Fruit fly (Drosophila melanogaster) Kc167 (cell line): ENCODE data around the gene Wdr33.

ENCODE experiments used
- Myc ChIP-seq: fragments of >200 bp; optimal IDR thresholded peaks from 2 replicates; lab custom pipeline; 2017; ENCODE audit warnings: missing external identifiers
- Sin3A ChIP-seq: fragments of >200 bp; optimal IDR thresholded peaks from 2 replicates; lab custom pipeline; 2018; ENCODE audit warnings: missing external identifiers
- h ChIP-seq: fragments of >200 bp; optimal IDR thresholded peaks from 3 replicates; lab custom pipeline; 2018; ENCODE audit warnings: missing external identifiers
- insv ChIP-seq: fragments of >200 bp; optimal IDR thresholded peaks from 3 replicates; lab custom pipeline; 2018; ENCODE audit warnings: missing external identifiers
- psq ChIP-seq: fragments of >200 bp; optimal IDR thresholded peaks from 2 replicates; lab custom pipeline; 2017; ENCODE audit warnings: missing external identifiers
- ttk ChIP-seq: sonication (Bioruptor generic); optimal IDR thresholded peaks from 2 replicates; lab custom pipeline; 2017; ENCODE audit warnings: missing external identifiers

Gene Wdr33

DNA sequence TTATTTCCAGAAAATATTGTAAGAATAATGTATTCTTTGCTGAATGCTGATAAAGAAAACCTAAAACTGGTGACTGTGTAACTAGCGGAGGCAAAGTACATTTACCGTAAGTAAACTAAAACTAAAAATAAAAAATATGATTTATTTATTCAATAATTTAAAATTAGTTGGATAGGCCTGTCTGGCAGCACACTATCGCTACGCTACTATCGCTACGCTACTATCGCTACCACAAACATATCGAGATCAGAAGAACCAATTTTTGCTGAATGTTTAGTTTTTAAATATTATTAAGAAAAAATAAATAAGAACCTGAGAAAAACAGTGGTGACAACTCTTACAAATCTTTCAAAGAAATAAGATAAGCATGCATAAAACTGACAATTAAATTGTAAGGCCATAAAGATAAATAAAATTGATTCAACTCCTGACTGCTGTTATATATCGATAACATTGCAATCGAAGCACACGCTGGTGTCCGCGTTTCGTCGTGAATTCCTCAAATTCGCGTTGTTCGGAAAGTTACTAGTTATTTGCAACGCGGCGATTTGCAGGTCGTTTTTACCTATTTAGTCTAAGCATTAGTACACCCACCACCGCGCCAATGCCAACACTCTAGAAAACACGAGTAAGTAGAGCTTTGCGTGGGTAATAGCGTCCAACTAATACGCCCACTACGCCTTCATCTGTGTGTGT lies at the start of gene Wdr33:
Gene Wdr33 (plus strand): TSS at position 438 of the 696 bp plus-strand sequence.
- TF ChIP-seq insv (no peak), ttk (no peak), Myc (lab: Kevin White, UChicago) (no peak), Sin3A (lab: Kevin White, UChicago) (no peak), psq (lab: Kevin White, UChicago) (no peak), h (lab: Kevin White, UChicago) (no peak)

DNA sequence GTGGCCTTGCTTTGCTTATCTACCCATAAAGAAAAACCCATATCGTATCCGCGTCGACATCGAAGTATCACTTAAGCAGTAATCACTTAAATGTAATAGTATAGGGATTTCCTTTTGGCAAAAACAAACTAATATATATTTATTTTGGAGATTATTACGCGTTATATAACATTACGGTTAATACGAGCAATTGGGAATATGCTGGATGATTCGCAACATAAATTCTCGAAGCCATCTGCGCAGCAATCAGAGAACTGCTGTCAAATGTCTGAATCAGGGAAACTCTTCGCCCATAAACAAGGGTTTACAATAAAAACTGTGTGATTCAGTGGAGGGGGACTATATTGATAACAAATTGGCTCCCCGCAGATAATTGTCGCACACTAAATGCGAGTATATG lies 49.8 kb upstream of the Wdr33 start:
- no peak for TF ChIP-seq psq (lab: Kevin White, UChicago)
- TF ChIP-seq Sin3A (lab: Kevin White, UChicago): no peak
- no peak for TF ChIP-seq Myc (lab: Kevin White, UChicago)
- TF ChIP-seq h (lab: Kevin White, UChicago): no peak
- TF ChIP-seq insv: no peak

DNA sequence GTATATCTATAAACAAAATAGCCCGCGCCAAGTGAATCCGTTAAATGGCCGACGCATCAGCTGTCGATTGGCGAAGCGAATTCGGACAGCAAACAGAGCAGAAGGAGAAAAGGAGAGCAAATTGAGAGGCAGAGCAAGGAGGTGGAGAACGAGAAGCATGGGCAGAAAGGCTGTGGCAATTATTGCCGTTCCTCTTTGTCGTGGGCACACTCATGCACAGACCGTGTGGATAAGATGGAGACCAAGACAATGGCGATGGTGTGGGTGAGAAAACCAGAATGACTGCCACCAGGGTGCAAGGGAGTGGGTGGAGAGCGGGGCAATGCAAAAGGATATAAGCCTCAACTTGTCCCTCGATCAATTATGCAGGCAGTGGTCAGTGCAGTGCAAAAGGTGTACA lies 49.3 kb upstream of the Wdr33 start:
- TF ChIP-seq Myc (lab: Kevin White, UChicago) (no peak), insv (no peak), ttk (no peak), Sin3A (lab: Kevin White, UChicago) (no peak), psq (lab: Kevin White, UChicago) (no peak), h (lab: Kevin White, UChicago) (no peak)

DNA sequence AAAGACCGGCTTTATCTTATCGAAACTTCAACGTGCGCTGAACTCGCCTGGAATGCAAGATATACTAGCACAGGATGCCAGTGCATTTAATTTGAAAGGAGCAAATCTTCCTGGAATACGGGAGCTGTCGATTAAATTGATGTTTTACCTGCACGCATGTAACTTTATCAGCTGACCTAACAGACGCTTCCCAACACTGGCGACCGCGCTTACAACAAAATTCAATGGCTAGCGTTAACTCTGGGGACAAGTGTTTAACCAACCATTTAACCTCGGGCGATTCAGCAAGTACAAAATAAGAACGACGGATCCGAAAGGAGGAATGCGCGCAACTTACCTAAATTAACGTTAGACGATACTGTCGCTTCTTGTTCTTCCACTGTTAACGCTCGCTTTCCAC lies 48.7 kb upstream of the Wdr33 start:
- TF ChIP-seq Myc (lab: Kevin White, UChicago) (no peak), psq (lab: Kevin White, UChicago) (no peak), h (lab: Kevin White, UChicago) (no peak), Sin3A (lab: Kevin White, UChicago) (no peak), insv (no peak), ttk (no peak)

DNA sequence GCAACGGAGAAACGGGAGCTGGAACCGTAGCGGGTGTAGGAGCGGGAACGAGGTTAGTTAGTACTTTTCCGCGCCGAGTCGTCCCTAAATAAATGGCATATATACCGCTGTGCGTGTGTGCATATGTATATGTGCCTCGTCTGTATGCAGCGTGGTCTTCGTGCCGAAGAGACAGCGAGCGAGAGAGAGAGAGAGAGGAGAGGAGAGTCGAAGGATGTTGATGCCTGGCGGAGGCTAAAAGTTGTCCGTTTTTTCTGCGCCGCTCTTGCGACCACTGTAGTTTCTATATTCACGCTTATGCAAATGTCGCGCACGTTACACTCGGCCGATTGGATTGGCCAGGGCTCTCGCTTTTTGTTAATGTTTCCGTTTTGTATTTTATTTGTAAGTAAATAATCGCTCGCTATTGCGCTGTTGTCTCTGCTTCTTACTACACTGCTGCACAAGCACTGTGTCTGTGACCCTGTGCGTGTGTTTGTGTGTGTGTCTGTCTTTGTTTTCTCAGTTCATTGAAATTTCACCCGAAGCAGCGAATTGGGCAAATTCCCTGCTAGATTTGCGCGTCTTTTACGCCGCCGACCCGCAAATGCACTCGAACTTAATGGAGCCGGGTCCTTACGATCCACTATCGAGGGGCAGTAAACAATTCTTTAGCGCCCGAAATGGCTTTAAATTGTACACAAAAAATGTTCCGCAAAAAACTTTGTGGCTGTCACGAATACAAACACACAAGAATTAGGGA lies 47.9 kb upstream of the Wdr33 start, which contains the start of gene Rga:
Gene Rga (minus strand): TSS at position 741 of the 742 bp plus-strand sequence.
- TF ChIP-seq Sin3A (lab: Kevin White, UChicago) (no peak), insv (no peak), psq (lab: Kevin White, UChicago) (no peak), ttk (no peak), Myc (lab: Kevin White, UChicago) (no peak), h (lab: Kevin White, UChicago) (no peak)

DNA sequence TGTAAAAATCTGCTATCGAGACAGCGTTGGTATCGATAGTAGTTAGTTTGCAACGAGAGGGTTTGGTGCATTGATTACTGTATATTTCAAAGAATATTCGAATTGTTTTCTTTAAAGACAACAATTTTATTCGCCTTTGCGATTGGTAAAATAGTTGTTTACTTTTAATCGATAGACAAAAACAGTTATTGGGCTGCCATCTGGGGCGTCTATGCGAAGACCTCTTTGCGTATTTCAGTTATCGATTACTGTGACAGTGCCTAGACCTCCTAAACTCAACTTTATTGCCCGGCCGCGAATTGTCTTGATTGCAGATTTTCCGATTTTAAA lies 47.4 kb upstream of the Wdr33 start, which contains the start of gene Atu:
Gene Atu (plus strand): TSS at position 245 of the 330 bp plus-strand sequence.
- TF ChIP-seq insv (no peak), ttk (no peak), psq (lab: Kevin White, UChicago) (no peak), Myc (lab: Kevin White, UChicago) (no peak), h (lab: Kevin White, UChicago) (no peak), Sin3A (lab: Kevin White, UChicago) (no peak)

DNA sequence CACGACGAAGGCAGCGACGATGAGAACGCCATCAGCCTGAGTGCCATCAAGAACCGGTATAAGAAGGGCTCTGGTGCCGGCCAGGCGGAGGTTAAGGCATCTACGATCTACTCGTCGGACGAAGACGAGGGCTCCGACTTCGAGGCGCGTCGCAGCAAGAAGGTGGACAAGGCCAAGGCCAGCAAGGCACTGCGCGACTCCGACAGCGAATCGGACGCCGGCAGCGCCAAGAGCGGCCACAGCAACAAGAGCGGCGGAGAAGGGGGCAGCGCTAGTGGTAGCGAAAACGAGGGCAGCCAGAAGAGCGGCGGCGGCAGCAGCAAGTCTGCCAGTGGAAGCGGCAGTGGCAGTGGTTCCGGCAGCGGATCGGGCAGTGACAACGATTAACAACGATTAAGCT lies 45.0 kb upstream of the Wdr33 start:
- TF ChIP-seq psq (lab: Kevin White, UChicago) (no peak), Myc (lab: Kevin White, UChicago) (no peak), ttk (no peak), h (lab: Kevin White, UChicago) (no peak), Sin3A (lab: Kevin White, UChicago) (no peak), insv (no peak)

DNA sequence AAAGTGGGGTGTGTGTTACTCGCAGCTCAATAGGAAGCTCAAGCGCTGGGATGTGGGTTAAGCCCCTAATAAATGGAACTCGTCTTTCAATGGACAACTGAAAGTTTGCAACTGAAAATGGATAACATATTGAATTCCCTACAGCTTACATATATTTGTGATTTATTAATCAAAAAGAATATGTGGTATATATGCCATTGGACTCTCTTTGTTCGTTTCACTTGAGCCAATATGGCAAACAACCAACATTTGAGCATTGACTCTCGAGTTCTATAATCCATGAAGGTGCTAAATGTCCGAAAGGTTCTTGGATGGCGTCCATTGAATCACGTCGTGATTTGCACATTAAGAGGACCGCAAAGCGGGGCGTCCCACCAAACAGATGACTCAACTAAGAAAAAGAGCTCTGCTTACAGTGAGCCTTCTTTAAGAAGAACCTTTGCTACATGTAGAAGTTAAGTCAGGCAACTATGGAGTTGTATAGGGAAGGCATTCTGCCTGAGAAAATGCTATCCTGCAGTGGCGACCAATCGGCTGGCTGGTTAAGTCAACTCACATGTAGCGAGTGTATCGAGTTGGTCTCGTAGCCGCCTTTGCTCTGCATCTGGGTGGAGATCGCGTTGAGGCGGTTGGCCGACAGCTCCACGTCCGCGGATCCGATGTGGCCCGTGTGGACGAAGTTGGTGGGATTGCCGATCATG lies 42.4 kb upstream of the Wdr33 start:
- TF ChIP-seq ttk (no peak), insv (no peak), h (lab: Kevin White, UChicago) (no peak), Sin3A (lab: Kevin White, UChicago) (no peak), Myc (lab: Kevin White, UChicago) (no peak), psq (lab: Kevin White, UChicago) (no peak)

DNA sequence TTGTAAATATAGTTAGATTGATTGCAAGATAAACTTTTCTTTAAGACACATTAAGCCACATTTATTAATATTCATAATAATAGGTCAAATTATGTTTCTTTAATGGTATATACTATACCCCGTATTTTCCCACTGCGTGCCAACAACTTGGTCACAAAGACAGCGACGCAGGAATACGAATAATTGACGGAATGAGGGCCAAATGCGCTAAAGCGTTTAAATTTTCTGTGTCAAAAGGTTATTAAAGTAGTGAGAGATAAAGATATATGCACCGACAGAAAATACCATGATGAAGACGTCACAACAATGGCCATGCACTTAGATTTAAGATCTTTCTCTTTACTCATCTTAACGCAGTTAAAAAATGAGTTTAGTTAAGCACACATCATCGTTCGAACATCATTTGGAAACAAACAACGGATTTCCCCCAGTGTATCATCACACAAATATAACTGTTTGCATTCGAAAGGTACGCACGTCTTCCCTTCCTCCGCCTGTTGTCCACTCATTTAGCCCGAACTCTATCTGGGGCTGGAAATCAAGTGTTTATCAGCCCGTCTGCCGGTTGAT lies 40.0 kb upstream of the Wdr33 start:
- no peak for TF ChIP-seq Sin3A (lab: Kevin White, UChicago)

DNA sequence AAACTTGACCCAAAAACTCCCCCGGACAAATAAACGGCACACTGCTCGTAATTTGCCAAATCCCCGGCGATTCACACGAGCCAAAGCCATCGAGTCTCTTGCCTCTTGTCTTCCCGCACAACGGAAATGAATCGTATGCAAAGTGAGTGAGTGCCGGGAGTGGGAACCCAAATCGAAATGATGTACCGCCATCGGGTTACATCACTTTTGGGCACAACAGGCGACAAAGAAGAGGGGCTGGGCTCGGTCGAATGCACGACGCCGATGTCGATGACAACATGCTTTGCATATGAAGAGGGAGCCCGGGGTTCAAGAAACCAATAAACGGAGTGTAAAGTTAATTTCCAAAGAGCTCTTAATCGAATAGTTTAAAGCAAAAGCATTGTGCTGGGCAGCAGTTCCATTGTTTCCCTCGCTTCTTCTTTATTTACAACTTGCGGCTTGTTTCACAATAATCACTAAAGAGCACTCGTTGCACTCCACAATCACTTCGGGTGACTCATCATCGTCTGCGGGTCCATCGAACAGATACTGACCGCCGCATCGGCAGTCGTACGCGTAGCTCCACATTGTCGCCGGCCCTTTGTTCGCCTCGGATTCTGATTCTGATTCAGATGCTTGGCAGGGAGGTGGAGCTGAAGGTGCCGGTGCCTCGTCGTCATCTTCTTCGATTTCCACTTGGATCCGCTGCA lies 38.6 kb upstream of the Wdr33 start:
- TF ChIP-seq ttk (no peak), Sin3A (lab: Kevin White, UChicago) (no peak), Myc (lab: Kevin White, UChicago) (no peak), psq (lab: Kevin White, UChicago) (no peak), h (lab: Kevin White, UChicago) (no peak), insv (no peak)

DNA sequence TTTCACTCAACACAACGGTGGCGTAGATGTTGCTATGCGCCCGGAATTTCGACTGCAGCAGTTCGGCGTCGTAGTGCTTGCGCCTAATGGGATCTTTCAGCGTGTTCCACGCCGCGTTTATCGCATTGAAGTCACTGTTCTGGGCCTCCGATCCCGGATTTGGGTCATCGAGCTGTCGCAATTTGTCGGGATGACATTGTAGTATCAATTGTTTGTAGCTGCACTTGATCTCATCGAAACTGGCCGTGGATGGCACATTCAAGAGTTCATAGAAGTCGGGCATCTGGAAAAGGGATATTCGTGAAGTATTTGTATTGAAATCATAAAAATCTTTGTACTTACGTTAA lies 38.1 kb upstream of the Wdr33 start:
- no peak for TF ChIP-seq Myc (lab: Kevin White, UChicago)
- no peak for TF ChIP-seq h (lab: Kevin White, UChicago)
- TF ChIP-seq insv: no peak
- no peak for TF ChIP-seq Sin3A (lab: Kevin White, UChicago)
- no peak for TF ChIP-seq psq (lab: Kevin White, UChicago)
- TF ChIP-seq ttk: no peak
